Fruit fly (Drosophila melanogaster) whole organism, embryonic: ENCODE measurements around the gene klu.

ENCODE experiments used
- Asciz ChIP-seq: fragments of 200-800 bp; sonication (Bioruptor generic); optimal IDR thresholded peaks from 2 replicates; lab custom pipeline; 2017; ENCODE audit warnings: missing biosample characterization, mild to moderate bottlenecking, missing genetic modification characterization, missing genetic modification reagents
- B-H2 ChIP-seq: fragments of 200-800 bp; sonication (Bioruptor generic); optimal IDR thresholded peaks from 2 replicates; lab custom pipeline; 2018; ENCODE audit warnings: missing biosample characterization, mild to moderate bottlenecking, missing genetic modification characterization
- Blimp-1 ChIP-seq: fragments of 200-800 bp; sonication (Bioruptor generic); optimal IDR thresholded peaks from 3 replicates; lab custom pipeline; 2018; ENCODE audit warnings: missing biosample characterization, missing genetic modification characterization, mild to moderate bottlenecking, moderate library complexity, missing genetic modification reagents
- CG10209 ChIP-seq: fragments of 200-800 bp; sonication (Bioruptor generic); optimal IDR thresholded peaks from 3 replicates; lab custom pipeline; 2017; ENCODE audit warnings: missing biosample characterization, mild to moderate bottlenecking, missing genetic modification characterization, missing genetic modification reagents
- CG10543 ChIP-seq: fragments of 200-800 bp; sonication (Bioruptor generic); optimal IDR thresholded peaks from 3 replicates; lab custom pipeline; 2017; ENCODE audit warnings: missing biosample characterization, mild to moderate bottlenecking, missing genetic modification characterization, moderate library complexity
- CG12659 ChIP-seq: fragments of 200-800 bp; sonication (Bioruptor generic); optimal IDR thresholded peaks from 3 replicates; lab custom pipeline; 2017; ENCODE audit warnings: mild to moderate bottlenecking, missing biosample characterization, missing genetic modification reagents, missing genetic modification characterization
- CG13424 ChIP-seq: fragments of 200-800 bp; sonication (Bioruptor generic); optimal IDR thresholded peaks from 2 replicates; lab custom pipeline; 2019; ENCODE audit warnings: missing biosample characterization, mild to moderate bottlenecking, missing genetic modification characterization, moderate library complexity
- CG15269 ChIP-seq: fragments of 200-800 bp; sonication (Bioruptor generic); optimal IDR thresholded peaks from 2 replicates; lab custom pipeline; 2018; ENCODE audit warnings: missing biosample characterization, mild to moderate bottlenecking, missing genetic modification characterization, moderate library complexity
- CG15514 ChIP-seq: fragments of 200-800 bp; sonication (Bioruptor generic); optimal IDR thresholded peaks from 3 replicates; lab custom pipeline; 2017; ENCODE audit warnings: missing biosample characterization, missing genetic modification characterization, mild to moderate bottlenecking, moderate library complexity, missing genetic modification reagents
- CG17359 ChIP-seq: fragments of 200-800 bp; sonication (Bioruptor generic); optimal IDR thresholded peaks from 3 replicates; lab custom pipeline; 2018; ENCODE audit warnings: missing biosample characterization, mild to moderate bottlenecking, missing genetic modification characterization, moderate library complexity
- CG18599 ChIP-seq: fragments of 200-800 bp; sonication (Bioruptor generic); optimal IDR thresholded peaks from 3 replicates; lab custom pipeline; 2017; ENCODE audit warnings: missing biosample characterization, missing genetic modification characterization, mild to moderate bottlenecking, moderate library complexity, missing genetic modification reagents
- CG2120 ChIP-seq: fragments of 200-800 bp; sonication (Bioruptor generic); optimal IDR thresholded peaks from 3 replicates; lab custom pipeline; 2016; ENCODE audit warnings: missing biosample characterization, missing genetic modification characterization
- CG31365 ChIP-seq: fragments of 200-800 bp; sonication (Bioruptor generic); optimal IDR thresholded peaks from 2 replicates; lab custom pipeline; 2018; ENCODE audit warnings: missing biosample characterization, mild to moderate bottlenecking, missing genetic modification characterization
- CG3281 ChIP-seq: fragments of 200-800 bp; sonication (Bioruptor generic); optimal IDR thresholded peaks from 3 replicates; lab custom pipeline; 2017; ENCODE audit warnings: missing biosample characterization, mild to moderate bottlenecking, missing genetic modification characterization
- CG34224 ChIP-seq: fragments of 200-800 bp; sonication (Bioruptor generic); IDR thresholded peaks from 3 replicates; pipeline ENCODE4 v1.3.6; 2022; ENCODE audit warnings: missing biosample characterization, missing genetic modification characterization; ENCODE audit not compliant: partially characterized antibody
- CG34376 ChIP-seq: fragments of 200-800 bp; sonication (Bioruptor generic); optimal IDR thresholded peaks from 2 replicates; lab custom pipeline; 2018; ENCODE audit warnings: missing biosample characterization, mild to moderate bottlenecking, missing genetic modification characterization
- CG3995 ChIP-seq: fragments of 200-800 bp; sonication (Bioruptor generic); optimal IDR thresholded peaks from 3 replicates; lab custom pipeline; 2016; ENCODE audit warnings: missing biosample characterization, missing genetic modification characterization
- CG4328 ChIP-seq: fragments of 200-800 bp; sonication (Bioruptor generic); optimal IDR thresholded peaks from 3 replicates; lab custom pipeline; 2017; ENCODE audit warnings: missing biosample characterization, missing genetic modification reagents, missing genetic modification characterization
- CG6272 ChIP-seq: fragments of 200-800 bp; sonication (Bioruptor generic); IDR thresholded peaks from 2 replicates; pipeline ENCODE4 v1.3.6; 2022; ENCODE audit warnings: missing biosample characterization, missing genetic modification characterization
- CG6765 ChIP-seq: fragments of 200-800 bp; sonication (Bioruptor generic); optimal IDR thresholded peaks from 3 replicates; lab custom pipeline; 2017; ENCODE audit warnings: missing biosample characterization, mild to moderate bottlenecking, missing genetic modification characterization
- CG6813 ChIP-seq: fragments of 200-800 bp; sonication (Bioruptor generic); optimal IDR thresholded peaks from 2 replicates; lab custom pipeline; 2017; ENCODE audit warnings: missing biosample characterization, missing genetic modification characterization, mild to moderate bottlenecking, moderate library complexity, missing genetic modification reagents
- CG6854 ChIP-seq: fragments of 200-800 bp; sonication (Bioruptor generic); optimal IDR thresholded peaks from 3 replicates; lab custom pipeline; 2017; ENCODE audit warnings: missing biosample characterization, mild to moderate bottlenecking, missing genetic modification characterization
- CG7556 ChIP-seq: fragments of 200-800 bp; sonication (Bioruptor generic); optimal IDR thresholded peaks from 2 replicates; lab custom pipeline; 2017; ENCODE audit warnings: missing biosample characterization, mild to moderate bottlenecking, missing genetic modification characterization
- CG8944 ChIP-seq: fragments of 200-800 bp; sonication (Bioruptor generic); optimal IDR thresholded peaks from 3 replicates; lab custom pipeline; 2016; ENCODE audit warnings: missing biosample characterization, missing genetic modification characterization
- Ets65A ChIP-seq: fragments of 200-800 bp; sonication (Bioruptor generic); peaks from one replicate; lab custom pipeline; 2016; ENCODE audit warnings: missing biosample characterization, missing genetic modification characterization
- Fer1 ChIP-seq: fragments of 200-800 bp; sonication (Bioruptor generic); optimal IDR thresholded peaks from 2 replicates; lab custom pipeline; 2017; ENCODE audit warnings: missing biosample characterization, mild to moderate bottlenecking, missing genetic modification characterization
- Fer2 ChIP-seq: fragments of 200-800 bp; sonication (Bioruptor generic); optimal IDR thresholded peaks from 2 replicates; lab custom pipeline; 2018; ENCODE audit warnings: missing biosample characterization, mild to moderate bottlenecking, missing genetic modification characterization, moderate library complexity
- Fer3 ChIP-seq: fragments of 200-800 bp; sonication (Bioruptor generic); optimal IDR thresholded peaks from 2 replicates; lab custom pipeline; 2018; ENCODE audit warnings: missing biosample characterization, mild to moderate bottlenecking, missing genetic modification characterization, moderate library complexity
- Hey ChIP-seq: fragments of 200-800 bp; sonication (Bioruptor generic); optimal IDR thresholded peaks from 3 replicates; lab custom pipeline; 2018; ENCODE audit warnings: missing biosample characterization, mild to moderate bottlenecking, missing genetic modification characterization
- HmgZ ChIP-seq: fragments of 200-800 bp; sonication (Bioruptor generic); optimal IDR thresholded peaks from 2 replicates; lab custom pipeline; 2018; ENCODE audit warnings: missing biosample characterization, mild to moderate bottlenecking, missing genetic modification characterization
- Jarid2 ChIP-seq: fragments of 200-800 bp; sonication (Bioruptor generic); optimal IDR thresholded peaks from 3 replicates; lab custom pipeline; 2017; ENCODE audit warnings: mild to moderate bottlenecking, missing biosample characterization, missing genetic modification reagents, missing genetic modification characterization
- MTF-1 ChIP-seq: fragments of 200-800 bp; sonication (Bioruptor generic); optimal IDR thresholded peaks from 2 replicates; lab custom pipeline; 2018; ENCODE audit warnings: missing biosample characterization, mild to moderate bottlenecking, missing genetic modification characterization, borderline replicate concordance
- Nf-YC ChIP-seq: fragments of 200-800 bp; optimal IDR thresholded peaks from 3 replicates; lab custom pipeline; 2019; ENCODE audit warnings: missing biosample characterization, mild to moderate bottlenecking, missing genetic modification characterization, moderate library complexity
- Optix ChIP-seq: fragments of 200-800 bp; sonication (Bioruptor generic); IDR thresholded peaks from 3 replicates; pipeline ENCODE4 v1.3.6; 2022; ENCODE audit warnings: missing biosample characterization, missing genetic modification characterization
- PHDP ChIP-seq: fragments of 200-800 bp; sonication (Bioruptor generic); optimal IDR thresholded peaks from 3 replicates; lab custom pipeline; 2018; ENCODE audit warnings: missing biosample characterization, mild to moderate bottlenecking, missing genetic modification characterization, moderate library complexity
- al ChIP-seq: fragments of 200-800 bp; sonication (Bioruptor generic); IDR thresholded peaks from 2 replicates; pipeline ENCODE4 v1.3.6; 2022; ENCODE audit warnings: missing biosample characterization, missing genetic modification characterization
- da ChIP-seq: fragments of 200-800 bp; sonication (Bioruptor generic); optimal IDR thresholded peaks from 2 replicates; lab custom pipeline; 2016; ENCODE audit warnings: missing biosample characterization, missing genetic modification characterization
- eyg ChIP-seq: fragments of 200-800 bp; sonication (Bioruptor generic); optimal IDR thresholded peaks from 3 replicates; lab custom pipeline; 2016; ENCODE audit warnings: missing biosample characterization, missing genetic modification characterization
- fd102C ChIP-seq: fragments of 200-800 bp; sonication (Bioruptor generic); optimal IDR thresholded peaks from 2 replicates; lab custom pipeline; 2018; ENCODE audit warnings: missing biosample characterization, mild to moderate bottlenecking, missing genetic modification characterization, moderate library complexity
- jigr1 ChIP-seq: fragments of 200-800 bp; sonication (Bioruptor generic); IDR thresholded peaks from 3 replicates; pipeline ENCODE4 v1.3.6; 2022; ENCODE audit warnings: missing biosample characterization, missing genetic modification characterization
- luna ChIP-seq: fragments of 200-800 bp; sonication (Bioruptor generic); optimal IDR thresholded peaks from 2 replicates; lab custom pipeline; 2016; ENCODE audit warnings: missing biosample characterization, missing genetic modification characterization
- nau ChIP-seq: fragments of 200-800 bp; sonication (Bioruptor generic); optimal IDR thresholded peaks from 3 replicates; lab custom pipeline; 2017; ENCODE audit warnings: missing biosample characterization, mild to moderate bottlenecking, missing genetic modification characterization, missing genetic modification reagents
- org-1 ChIP-seq: fragments of 200-800 bp; sonication (Bioruptor generic); optimal IDR thresholded peaks from 2 replicates; lab custom pipeline; 2017; ENCODE audit warnings: missing biosample characterization, missing genetic modification characterization
- otp ChIP-seq: fragments of 200-800 bp; sonication (Bioruptor generic); IDR thresholded peaks from 3 replicates; pipeline ENCODE4, ENCODE4 v1.3.6; 2022; ENCODE audit warnings: missing biosample characterization, missing genetic modification characterization
- pfk ChIP-seq: fragments of 200-800 bp; sonication (Bioruptor generic); optimal IDR thresholded peaks from 2 replicates; lab custom pipeline; 2018; ENCODE audit warnings: missing biosample characterization, mild to moderate bottlenecking, missing genetic modification characterization, moderate library complexity
- sob ChIP-seq: fragments of 200-800 bp; sonication (Bioruptor generic); IDR thresholded peaks from 2 replicates; pipeline ENCODE4 v1.3.6; 2022; ENCODE audit warnings: missing biosample characterization, missing genetic modification characterization
- tgo ChIP-seq: fragments of 200-800 bp; sonication (Bioruptor generic); IDR thresholded peaks from 3 replicates; pipeline ENCODE4 v1.3.6; 2022; ENCODE audit warnings: missing biosample characterization, missing genetic modification characterization
- tin ChIP-seq: fragments of 200-800 bp; sonication (Bioruptor generic); optimal IDR thresholded peaks from 3 replicates; lab custom pipeline; 2016; ENCODE audit warnings: missing biosample characterization, missing genetic modification characterization
- tna ChIP-seq: fragments of 200-800 bp; sonication (Bioruptor generic); IDR thresholded peaks from 2 replicates; pipeline ENCODE4 v1.3.6; 2022; ENCODE audit warnings: missing biosample characterization, missing genetic modification characterization; ENCODE audit not compliant: partially characterized antibody
- wek ChIP-seq: fragments of 200-800 bp; sonication (Bioruptor generic); optimal IDR thresholded peaks from 3 replicates; lab custom pipeline; 2018; ENCODE audit warnings: missing biosample characterization, mild to moderate bottlenecking, missing genetic modification characterization, moderate library complexity

klu gene

dm6 chr3L:11049414-11049813 is 40.4 kb upstream of the klu start (continued):
- TF ChIP-seq MTF-1 (GFP tag; lab: Kevin White, UChicago): peak; percentile 43
- no peak for TF ChIP-seq al (GFP tag; lab: Robert Waterston, UW)
- peak; percentile 28 for TF ChIP-seq pfk (GFP tag; lab: Kevin White, UChicago)
- TF ChIP-seq Fer3 (tag; lab: Kevin White, UChicago): peak; percentile 31
- TF ChIP-seq CG3281 (GFP tag; lab: Kevin White, UChicago): peak; percentile 64
- peak; percentile 11 for TF ChIP-seq HmgZ (tag; lab: Kevin White, UChicago)
- peak; percentile 37 for TF ChIP-seq CG4328 (GFP tag; lab: Kevin White, UChicago)
- TF ChIP-seq CG2120 (GFP tag; lab: Kevin White, UChicago): peak; percentile 11
- TF ChIP-seq CG18599: peak; percentile 81
- TF ChIP-seq tin: no peak
- no peak for TF ChIP-seq fd102C
- TF ChIP-seq CG34376 (GFP tag; lab: Kevin White, UChicago): peak; percentile 66
- peak; percentile 9 for TF ChIP-seq org-1 (GFP tag; lab: Kevin White, UChicago)
- TF ChIP-seq Fer2 (tag; lab: Kevin White, UChicago): peak; percentile 5
- peak; percentile 24 for TF ChIP-seq CG12659 (GFP tag; lab: Kevin White, UChicago)
- TF ChIP-seq CG3995: peak; percentile 4
- TF ChIP-seq eyg (GFP tag; lab: Kevin White, UChicago): peak; percentile 4
- TF ChIP-seq nau (GFP tag; lab: Kevin White, UChicago): peak; percentile 45
- TF ChIP-seq CG34224: no peak
- peak; percentile 36 for TF ChIP-seq CG6854
- peak; percentile 12 for TF ChIP-seq PHDP
- no peak for TF ChIP-seq otp (GFP tag; lab: Robert Waterston, UW)
- no peak for TF ChIP-seq Optix (GFP tag; lab: Robert Waterston, UW)
- TF ChIP-seq luna (GFP tag; lab: Kevin White, UChicago): peak; percentile 3
- TF ChIP-seq B-H2: peak; percentile 6
- TF ChIP-seq CG10543 (GFP tag; lab: Kevin White, UChicago): peak; percentile 78
- TF ChIP-seq CG31365 (tag; lab: Kevin White, UChicago): peak; percentile 51
- TF ChIP-seq Fer1 (GFP tag; lab: Kevin White, UChicago): peak; percentile 86
- peak; percentile 61 for TF ChIP-seq CG6813 (GFP tag; lab: Kevin White, UChicago)
- no peak for TF ChIP-seq da (GFP tag; lab: Kevin White, UChicago)
- TF ChIP-seq CG15514 (GFP tag; lab: Kevin White, UChicago): peak; percentile 72
- peak; percentile 64 for TF ChIP-seq Hey (tag; lab: Kevin White, UChicago)
- no peak for TF ChIP-seq Ets65A
- TF ChIP-seq CG17359 (tag; lab: Kevin White, UChicago): peak; percentile 24
- no peak for TF ChIP-seq tna
- no peak for TF ChIP-seq CG7556 (GFP tag; lab: Kevin White, UChicago)
- peak; percentile 29 for TF ChIP-seq CG10209 (GFP tag; lab: Kevin White, UChicago)
- peak; percentile 28 for TF ChIP-seq CG15269 (tag; lab: Kevin White, UChicago)
- TF ChIP-seq jigr1 (GFP tag; lab: Robert Waterston, UW): no peak
- TF ChIP-seq CG13424 (tag; lab: Kevin White, UChicago): no peak
- TF ChIP-seq CG6765 (GFP tag; lab: Kevin White, UChicago): peak; percentile 72
- TF ChIP-seq Blimp-1: no peak
- no peak for TF ChIP-seq tgo (GFP tag; lab: Robert Waterston, UW)
- peak; percentile 45; the same call in 1 of the 2 replicates for TF ChIP-seq sob (GFP tag; lab: Robert Waterston, UW)
- TF ChIP-seq CG8944 (GFP tag; lab: Kevin White, UChicago): no peak
- peak; percentile 51 for TF ChIP-seq Nf-YC (tag; lab: Kevin White, UChicago)
- TF ChIP-seq Jarid2 (GFP tag; lab: Kevin White, UChicago): peak; percentile 21
- TF ChIP-seq Asciz: peak; percentile 34
- peak; percentile 37 for TF ChIP-seq wek (GFP tag; lab: Kevin White, UChicago)
- TF ChIP-seq CG6272: no peak
